Fruit fly (Drosophila melanogaster): ENCODE measurements around the gene mus304.
A peak's percentile ranks its signal among the peaks of the same experiment; 100 is the strongest.

Gene mus304

DNA sequence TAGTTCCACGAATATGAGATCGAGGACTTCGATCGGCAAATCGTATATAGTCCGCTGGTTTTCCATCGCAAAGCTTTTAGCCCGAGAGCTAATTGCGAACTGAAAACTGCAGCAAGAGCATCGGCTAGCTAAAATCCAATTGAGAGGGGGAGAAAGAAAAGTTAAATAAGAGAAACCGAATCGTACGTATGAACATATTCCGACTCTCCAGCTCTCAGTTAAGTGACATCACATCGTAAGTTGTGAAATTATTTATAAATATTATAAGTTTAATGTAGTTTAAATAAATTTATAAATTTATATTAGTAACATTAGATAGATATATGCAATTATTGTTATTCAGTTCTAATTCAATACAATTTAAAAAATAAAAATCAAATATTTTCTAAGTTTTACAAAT is 39.6 kb upstream of the mus304 start, which contains the start of gene CG44006:
Gene CG44006, minus strand, starts transcription at position 101 of the 400 bp plus-strand sequence.
- TF ChIP-seq Clk (GFP tag; optimal IDR thresholded peaks at IDR 0.05) (no peak), CG33017 (tag; optimal IDR thresholded peaks at IDR 0.05) (no peak), cnc (optimal IDR thresholded peaks at IDR 0.05) (no peak), Crg-1 (GFP tag; optimal IDR thresholded peaks at IDR 0.05) (no peak), pad (GFP tag; optimal IDR thresholded peaks at IDR 0.05) (no peak), toe (GFP tag; optimal IDR thresholded peaks at IDR 0.05) (no peak), CG12768 (GFP tag; optimal IDR thresholded peaks at IDR 0.05) (no peak), CG7045 (GFP tag; optimal IDR thresholded peaks at IDR 0.05) (no peak), bab1 (GFP tag; optimal IDR thresholded peaks at IDR 0.05) (no peak), kay (GFP tag; ENCODE audit: borderline replicate concordance) (no peak), CG1620 (GFP tag; optimal IDR thresholded peaks at IDR 0.05) (no peak), Hr96 (GFP tag; optimal IDR thresholded peaks at IDR 0.05) (no peak), Mnt (GFP tag; optimal IDR thresholded peaks at IDR 0.05) (no peak), cic (GFP tag; optimal IDR thresholded peaks at IDR 0.05) (no peak), tj (GFP tag; optimal IDR thresholded peaks at IDR 0.05) (no peak), ovo (GFP tag; optimal IDR thresholded peaks at IDR 0.05) (no peak), CG7101 (tag; optimal IDR thresholded peaks at IDR 0.05) (no peak)

DNA sequence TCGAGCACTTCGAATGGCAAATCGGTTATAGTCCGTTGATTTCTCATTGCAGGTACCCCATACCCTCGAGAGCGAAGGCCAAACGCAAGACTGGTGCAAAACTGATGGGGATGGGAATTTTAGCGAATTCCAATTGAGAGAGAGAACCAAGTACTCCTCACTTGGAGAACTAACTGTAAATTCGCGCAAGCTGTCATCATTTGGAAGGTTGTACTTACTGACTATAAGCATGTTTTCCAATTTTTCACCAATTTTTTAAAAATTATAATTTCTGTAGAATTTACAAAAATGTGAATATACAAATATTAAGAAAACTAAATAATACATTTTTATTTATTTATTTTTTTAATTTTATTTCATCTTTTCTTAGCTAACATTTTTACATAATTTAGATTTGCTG is 37.6 kb upstream of the mus304 start, which contains the start of gene CG44005:
Gene CG44005, minus strand, starts transcription at position 101 of the 400 bp plus-strand sequence.
- TF ChIP-seq pad (GFP tag; optimal IDR thresholded peaks at IDR 0.05) (peak; percentile 88), bab1 (GFP tag; optimal IDR thresholded peaks at IDR 0.05) (no peak)

DNA sequence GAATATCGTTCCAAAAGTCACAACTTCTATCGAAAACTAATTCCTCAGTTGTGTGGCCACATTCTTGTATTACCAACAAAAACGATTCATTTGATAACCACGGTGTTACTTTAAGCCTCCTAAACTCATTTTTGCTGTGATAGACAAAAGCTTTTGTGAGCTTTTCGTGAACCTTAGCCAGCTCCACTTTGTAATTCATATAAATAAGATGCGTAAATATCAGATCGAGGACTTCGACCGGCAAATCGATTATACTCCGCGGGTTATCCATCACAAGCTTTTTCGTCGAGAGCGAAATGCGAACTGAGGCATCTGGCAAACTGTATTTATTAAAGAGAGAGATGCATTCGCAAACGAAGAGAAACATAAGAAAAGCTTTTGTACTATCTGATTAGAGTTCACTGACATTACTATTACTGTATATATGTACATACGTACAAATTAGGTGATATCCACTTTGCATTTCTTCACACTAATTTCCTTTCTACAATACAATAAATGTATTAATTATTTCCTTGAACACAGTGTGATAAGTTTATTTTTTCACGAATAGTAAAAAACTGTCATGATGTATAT is 36.0 kb upstream of the mus304 start, which contains the start of gene CG44004:
Gene CG44004, minus strand, starts transcription at position 305 of the 576 bp plus-strand sequence.
- TF ChIP-seq pad (GFP tag; optimal IDR thresholded peaks at IDR 0.05) = no peak
- TF ChIP-seq Mnt (GFP tag; optimal IDR thresholded peaks at IDR 0.05) = no peak
- TF ChIP-seq kay (GFP tag; ENCODE audit: borderline replicate concordance) = peak; percentile 18
- TF ChIP-seq CG7101 (tag; optimal IDR thresholded peaks at IDR 0.05) = no peak
- no peak for TF ChIP-seq CG7045 (GFP tag; optimal IDR thresholded peaks at IDR 0.05)
- no peak for TF ChIP-seq CG14711 (tag; optimal IDR thresholded peaks at IDR 0.05)

DNA sequence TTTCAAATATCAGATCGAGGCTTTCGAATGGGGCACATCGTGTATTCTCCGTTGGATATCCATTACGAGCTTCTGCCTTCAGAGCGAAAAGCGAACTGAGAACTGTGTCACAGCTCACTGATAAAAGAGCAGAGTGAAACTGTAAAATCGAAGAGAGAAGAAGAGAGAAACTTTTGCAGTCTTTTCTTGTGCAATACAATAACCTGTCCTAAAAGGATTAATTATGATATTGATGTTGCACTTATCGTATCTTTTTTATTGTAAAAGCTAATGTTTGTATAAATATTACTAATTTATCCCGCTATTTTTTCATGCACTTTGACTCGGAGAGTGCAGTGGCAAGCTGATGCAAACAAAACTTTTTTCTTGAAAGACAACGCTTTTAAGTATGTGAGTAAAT is 34.6 kb upstream of the mus304 start:
- TF ChIP-seq CG5204 (GFP tag; optimal IDR thresholded peaks at IDR 0.05) (no peak), Hr96 (GFP tag; optimal IDR thresholded peaks at IDR 0.05) (no peak), CG33017 (tag; optimal IDR thresholded peaks at IDR 0.05) (no peak), CG7101 (tag; optimal IDR thresholded peaks at IDR 0.05) (no peak), Clk (GFP tag; optimal IDR thresholded peaks at IDR 0.05) (no peak), ovo (GFP tag; optimal IDR thresholded peaks at IDR 0.05) (no peak), toe (GFP tag; optimal IDR thresholded peaks at IDR 0.05) (no peak), kay (GFP tag; ENCODE audit: borderline replicate concordance) (no peak), tj (GFP tag; optimal IDR thresholded peaks at IDR 0.05) (no peak), pad (GFP tag; optimal IDR thresholded peaks at IDR 0.05) (no peak), Crg-1 (GFP tag; optimal IDR thresholded peaks at IDR 0.05) (no peak)

DNA sequence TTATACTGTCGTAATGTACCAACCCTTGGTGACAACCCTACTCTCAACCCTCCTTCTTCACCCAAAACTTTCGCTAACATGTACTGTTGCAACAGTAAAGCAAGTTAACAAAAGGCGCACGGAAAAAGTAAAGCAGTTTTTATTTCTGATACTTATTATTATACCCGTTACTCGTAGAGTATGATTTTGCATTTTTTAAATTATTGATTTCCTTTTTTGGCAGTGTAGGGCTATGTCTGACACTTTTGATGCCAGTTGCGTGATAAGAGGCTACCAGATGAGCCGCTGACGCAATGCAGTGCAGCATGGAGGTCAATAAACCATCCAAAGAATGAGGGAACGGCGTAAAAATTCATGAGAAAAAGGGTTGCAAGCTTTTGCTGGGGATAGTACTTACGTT is 33.8 kb upstream of the mus304 start:
- TF ChIP-seq CG11617 (GFP tag; optimal IDR thresholded peaks at IDR 0.05) (no peak), CG14711 (tag; optimal IDR thresholded peaks at IDR 0.05) (no peak), CG7101 (tag; optimal IDR thresholded peaks at IDR 0.05) (no peak), CG7045 (GFP tag; optimal IDR thresholded peaks at IDR 0.05) (no peak), kay (GFP tag; ENCODE audit: borderline replicate concordance) (no peak), CG1620 (GFP tag; optimal IDR thresholded peaks at IDR 0.05) (no peak), toe (GFP tag; optimal IDR thresholded peaks at IDR 0.05) (no peak), cnc (optimal IDR thresholded peaks at IDR 0.05) (no peak), bab1 (GFP tag; optimal IDR thresholded peaks at IDR 0.05) (no peak), CG12768 (GFP tag; optimal IDR thresholded peaks at IDR 0.05) (no peak)

DNA sequence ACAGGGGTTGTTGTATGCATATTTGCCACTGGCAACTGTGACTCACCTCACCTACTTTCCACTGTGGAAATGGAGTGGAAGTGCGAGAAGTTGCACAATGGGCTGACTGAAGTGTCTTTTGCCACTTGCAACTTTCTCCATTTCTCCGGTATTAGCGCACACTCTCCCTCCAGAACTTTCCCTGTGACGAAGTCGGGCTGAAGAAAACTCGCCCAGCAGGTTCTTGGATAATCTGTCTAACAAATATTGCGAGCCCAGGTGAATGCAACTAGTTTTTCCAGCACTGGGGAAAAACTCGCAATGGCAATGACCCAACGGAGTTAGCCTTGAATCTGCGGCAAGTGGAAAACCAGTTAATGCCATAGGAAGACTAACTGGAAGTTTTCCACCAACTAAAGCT is 33.0 kb upstream of the mus304 start:
- TF ChIP-seq CG7045 (GFP tag; optimal IDR thresholded peaks at IDR 0.05) = no peak
- TF ChIP-seq Clk (GFP tag; optimal IDR thresholded peaks at IDR 0.05) = no peak
- no peak for TF ChIP-seq kay (GFP tag; ENCODE audit: borderline replicate concordance)
- TF ChIP-seq toe (GFP tag; optimal IDR thresholded peaks at IDR 0.05) = no peak
- no peak for TF ChIP-seq CG33017 (tag; optimal IDR thresholded peaks at IDR 0.05)

DNA sequence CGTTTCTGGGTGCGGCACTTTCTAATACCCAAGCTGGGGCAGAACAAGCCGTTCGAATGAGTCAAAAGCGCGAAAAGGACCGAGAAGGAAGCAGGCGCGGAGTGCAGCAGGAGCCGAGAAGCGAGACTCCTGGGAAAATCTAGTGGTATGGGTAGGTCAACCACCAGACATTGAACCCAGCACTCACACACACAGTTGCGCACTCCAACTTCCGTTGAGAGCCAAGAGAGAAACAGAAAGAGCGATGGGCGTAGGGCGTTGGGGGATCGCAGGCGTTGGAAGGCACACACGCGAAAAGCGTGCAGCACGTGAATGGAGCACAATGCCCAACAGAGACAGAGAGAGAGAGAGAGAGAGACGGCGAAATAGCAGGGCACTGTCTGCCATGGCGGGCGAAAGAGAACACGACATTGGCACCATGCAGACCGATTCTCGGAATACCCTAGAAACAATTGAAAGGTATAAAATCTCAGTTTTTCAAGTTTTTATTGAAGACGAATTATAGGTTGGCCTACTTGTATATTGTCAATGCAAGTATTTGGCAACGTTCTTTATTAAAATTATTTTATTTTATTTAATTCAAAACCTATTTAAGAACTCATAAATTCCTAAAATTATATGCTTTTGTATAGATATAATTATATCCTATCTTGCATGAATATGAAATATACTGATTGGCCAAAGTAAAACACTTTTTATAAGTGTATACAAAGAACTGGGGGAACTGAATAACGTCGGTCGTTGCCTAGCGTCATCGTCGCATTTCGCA is 31.8 kb upstream of the mus304 start:
- TF ChIP-seq Hr96 (GFP tag; optimal IDR thresholded peaks at IDR 0.05) = no peak
- TF ChIP-seq CG1620 (GFP tag; optimal IDR thresholded peaks at IDR 0.05) = no peak
- TF ChIP-seq kay (GFP tag; ENCODE audit: borderline replicate concordance) = no peak
- TF ChIP-seq bab1 (GFP tag; optimal IDR thresholded peaks at IDR 0.05) = peak; percentile 66
- TF ChIP-seq CG12768 (GFP tag; optimal IDR thresholded peaks at IDR 0.05) = no peak
- peak; percentile 7 for TF ChIP-seq CG11617 (GFP tag; optimal IDR thresholded peaks at IDR 0.05)
- no peak for TF ChIP-seq CG7045 (GFP tag; optimal IDR thresholded peaks at IDR 0.05)
- TF ChIP-seq ovo (GFP tag; optimal IDR thresholded peaks at IDR 0.05) = no peak
- no peak for TF ChIP-seq Mnt (GFP tag; optimal IDR thresholded peaks at IDR 0.05)
- peak; percentile 36 for TF ChIP-seq CG7101 (tag; optimal IDR thresholded peaks at IDR 0.05)
- TF ChIP-seq CG33017 (tag; optimal IDR thresholded peaks at IDR 0.05) = peak; percentile 5
- no peak for TF ChIP-seq toe (GFP tag; optimal IDR thresholded peaks at IDR 0.05)
- no peak for TF ChIP-seq CG5204 (GFP tag; optimal IDR thresholded peaks at IDR 0.05)
- peak; percentile 38 for TF ChIP-seq CG14711 (tag; optimal IDR thresholded peaks at IDR 0.05)
- TF ChIP-seq tj (GFP tag; optimal IDR thresholded peaks at IDR 0.05) = peak; percentile 13
- TF ChIP-seq Crg-1 (GFP tag; optimal IDR thresholded peaks at IDR 0.05) = no peak
- peak; percentile 34 for TF ChIP-seq pad (GFP tag; optimal IDR thresholded peaks at IDR 0.05)
